Fruit fly (Drosophila melanogaster) whole organism, embryonic: Measurements from ENCODE around the gene ham.

Experiments used
- Atf3 ChIP-seq: fragments of 200-800 bp; sonication (Bioruptor generic); optimal IDR thresholded peaks from 3 replicates; lab custom pipeline; 2016; ENCODE audit warnings: missing biosample characterization, missing genetic modification characterization
- Awh ChIP-seq: fragments of 200-800 bp; sonication (Bioruptor generic); IDR thresholded peaks from 2 replicates; pipeline ENCODE4, ENCODE4 v1.3.6; 2022; ENCODE audit warnings: missing biosample characterization, missing genetic modification characterization
- Bgb ChIP-seq: fragments of 200-800 bp; sonication (Bioruptor generic); IDR thresholded peaks from 2 replicates; pipeline ENCODE4 v1.3.6; 2022; ENCODE audit warnings: missing biosample characterization, missing genetic modification characterization; ENCODE audit not compliant: partially characterized antibody
- CG12769 ChIP-seq: fragments of 200-800 bp; sonication (Bioruptor generic); optimal IDR thresholded peaks from 2 replicates; lab custom pipeline; 2019; ENCODE audit warnings: missing biosample characterization, mild to moderate bottlenecking, missing genetic modification characterization, moderate library complexity
- CG12942 ChIP-seq: fragments of 200-800 bp; sonication (Bioruptor generic); optimal IDR thresholded peaks from 3 replicates; lab custom pipeline; 2016; ENCODE audit warnings: missing biosample characterization, missing genetic modification characterization
- CG2199 ChIP-seq: fragments of 200-800 bp; sonication (Bioruptor generic); IDR thresholded peaks from 3 replicates; pipeline ENCODE4 v1.3.6; 2022; ENCODE audit warnings: missing biosample characterization, missing genetic modification characterization
- CG2875 ChIP-seq: fragments of 200-800 bp; sonication (Bioruptor generic); optimal IDR thresholded peaks from 2 replicates; lab custom pipeline; 2017; ENCODE audit warnings: missing biosample characterization, mild to moderate bottlenecking, missing genetic modification characterization, missing genetic modification reagents
- CG32772 ChIP-seq: fragments of 200-800 bp; sonication (Bioruptor generic); IDR thresholded peaks from 2 replicates; pipeline ENCODE4 v1.3.6; 2022; ENCODE audit warnings: missing biosample characterization, missing genetic modification characterization
- CG3726 ChIP-seq: fragments of 200-800 bp; sonication (Bioruptor generic); IDR thresholded peaks from 3 replicates; pipeline ENCODE4, ENCODE4 v1.3.6; 2022; ENCODE audit warnings: missing biosample characterization, missing genetic modification characterization
- CG4617 ChIP-seq: fragments of 200-800 bp; sonication (Bioruptor generic); optimal IDR thresholded peaks from 3 replicates; lab custom pipeline; 2016; ENCODE audit warnings: missing biosample characterization, missing genetic modification characterization, borderline replicate concordance
- CG7745 ChIP-seq: fragments of 200-800 bp; sonication (Bioruptor generic); optimal IDR thresholded peaks from 2 replicates; lab custom pipeline; 2018; ENCODE audit warnings: missing biosample characterization, mild to moderate bottlenecking, missing genetic modification characterization, moderate library complexity
- CTCF ChIP-seq: fragments of 200-800 bp; sonication (Bioruptor generic); optimal IDR thresholded peaks from 2 replicates; lab custom pipeline; 2017; ENCODE audit warnings: missing biosample characterization, mild to moderate bottlenecking, missing genetic modification characterization, moderate library complexity
- Chrac-16 ChIP-seq: fragments of 200-800 bp; sonication (Bioruptor generic); optimal IDR thresholded peaks from 3 replicates; lab custom pipeline; 2016; ENCODE audit warnings: missing biosample characterization, missing genetic modification characterization
- D ChIP-seq, 2 experiments: fragments of 200-800 bp in 1 of 2; fragments of >200 bp in 1 of 2; sonication (Bioruptor generic) in 1 of 2; optimal IDR thresholded peaks; 2 replicates in 1 of 2; 3 replicates in 1 of 2; lab custom pipeline; 2017; ENCODE audit warnings: mild to moderate bottlenecking in 1 of 2, missing biosample characterization in 1 of 2, missing genetic modification characterization in 1 of 2, missing genetic modification reagents in 1 of 2
- Hey ChIP-seq: fragments of 200-800 bp; sonication (Bioruptor generic); optimal IDR thresholded peaks from 3 replicates; lab custom pipeline; 2018; ENCODE audit warnings: missing biosample characterization, mild to moderate bottlenecking, missing genetic modification characterization
- Hr39 ChIP-seq: fragments of >200 bp; optimal IDR thresholded peaks from 2 replicates; lab custom pipeline; 2017
- Lhr ChIP-seq: fragments of 200-800 bp; sonication (Bioruptor generic); optimal IDR thresholded peaks from 3 replicates; lab custom pipeline; 2017; ENCODE audit warnings: mild to moderate bottlenecking, missing biosample characterization, missing genetic modification reagents, missing genetic modification characterization
- Med ChIP-seq: fragments of 200-800 bp; sonication (Bioruptor generic); peaks from one replicate; lab custom pipeline; 2016; ENCODE audit warnings: missing biosample characterization, missing genetic modification characterization, mild to moderate bottlenecking, inconsistent platforms, moderate library complexity
- Mes4 ChIP-seq: fragments of 200-800 bp; sonication (Bioruptor generic); optimal IDR thresholded peaks from 2 replicates; lab custom pipeline; 2016; ENCODE audit warnings: missing biosample characterization, missing genetic modification characterization
- Nf-YC ChIP-seq: fragments of 200-800 bp; optimal IDR thresholded peaks from 3 replicates; lab custom pipeline; 2019; ENCODE audit warnings: missing biosample characterization, mild to moderate bottlenecking, missing genetic modification characterization, moderate library complexity
- PHDP ChIP-seq: fragments of 200-800 bp; sonication (Bioruptor generic); optimal IDR thresholded peaks from 3 replicates; lab custom pipeline; 2018; ENCODE audit warnings: missing biosample characterization, mild to moderate bottlenecking, missing genetic modification characterization, moderate library complexity
- Pdp1 ChIP-seq, 2 experiments: fragments of 200-800 bp; sonication (Bioruptor generic); optimal IDR thresholded peaks; 3 replicates each; lab custom pipeline; 2016; ENCODE audit warnings: missing biosample characterization in 2 of 2, missing genetic modification characterization in 2 of 2, mild to moderate bottlenecking in 1 of 2, moderate library complexity in 1 of 2
- abd-A ChIP-seq: fragments of 200-800 bp; sonication (Bioruptor generic); optimal IDR thresholded peaks from 3 replicates; lab custom pipeline; 2019; ENCODE audit warnings: missing biosample characterization, mild to moderate bottlenecking, missing genetic modification characterization, moderate library complexity
- amos ChIP-seq: fragments of 200-800 bp; sonication (Bioruptor generic); IDR thresholded peaks from 2 replicates; pipeline ENCODE4 v1.3.6; 2022; ENCODE audit warnings: missing biosample characterization, missing genetic modification characterization; ENCODE audit not compliant: partially characterized antibody
- chif ChIP-seq, 2 experiments: fragments of 200-800 bp; sonication (Bioruptor generic); optimal IDR thresholded peaks; 3 replicates each; lab custom pipeline; 2016; ENCODE audit warnings: missing biosample characterization in 2 of 2, missing genetic modification characterization in 2 of 2
- crol ChIP-seq: fragments of 200-800 bp; sonication (Bioruptor generic); IDR thresholded peaks from 2 replicates; pipeline ENCODE4 v1.3.6; 2022; ENCODE audit warnings: missing biosample characterization, missing genetic modification characterization
- dati ChIP-seq: fragments of 200-800 bp; sonication (Bioruptor generic); IDR thresholded peaks from 2 replicates; pipeline ENCODE4 v1.3.6; 2022; ENCODE audit warnings: missing biosample characterization, missing genetic modification characterization
- ftz-f1 ChIP-seq: fragments of 200-800 bp; sonication (Bioruptor generic); optimal IDR thresholded peaks from 2 replicates; lab custom pipeline; 2016; ENCODE audit warnings: missing biosample characterization, missing genetic modification characterization
- gce ChIP-seq: fragments of 200-800 bp; sonication (Bioruptor generic); IDR thresholded peaks from 3 replicates; pipeline ENCODE4 v1.3.6; 2022; ENCODE audit warnings: missing biosample characterization, missing genetic modification characterization
- gsb-n ChIP-seq: fragments of 200-800 bp; sonication (Bioruptor generic); optimal IDR thresholded peaks from 3 replicates; lab custom pipeline; 2018; ENCODE audit warnings: missing biosample characterization, mild to moderate bottlenecking, missing genetic modification characterization
- hkb ChIP-seq, 2 experiments: fragments of 200-800 bp in 1 of 2; fragments of >200 bp in 1 of 2; sonication (Bioruptor generic) in 1 of 2; IDR thresholded peaks in 1 of 2; optimal IDR thresholded peaks in 1 of 2; 2 replicates each; pipeline versions ENCODE4 v1.3.6 to Lab custom; 2017 to 2022; ENCODE audit warnings: missing biosample characterization in 1 of 2, missing genetic modification characterization in 1 of 2
- knrl ChIP-seq: fragments of 200-800 bp; sonication (Bioruptor generic); IDR thresholded peaks from 3 replicates; pipeline ENCODE4 v1.3.6; 2022; ENCODE audit warnings: missing biosample characterization, missing genetic modification characterization; ENCODE audit not compliant: partially characterized antibody
- mirr ChIP-seq: fragments of 200-800 bp; sonication (Bioruptor generic); optimal IDR thresholded peaks from 3 replicates; lab custom pipeline; 2018; ENCODE audit warnings: missing biosample characterization, mild to moderate bottlenecking, missing genetic modification characterization
- nerfin-1 ChIP-seq: fragments of 200-800 bp; sonication (Bioruptor generic); optimal IDR thresholded peaks from 3 replicates; lab custom pipeline; 2019; ENCODE audit warnings: missing biosample characterization, mild to moderate bottlenecking, missing genetic modification characterization, moderate library complexity
- oc ChIP-seq: fragments of 200-800 bp; sonication (Bioruptor generic); optimal IDR thresholded peaks from 2 replicates; lab custom pipeline; 2018; ENCODE audit warnings: missing biosample characterization, mild to moderate bottlenecking, missing genetic modification characterization, moderate library complexity
- pros ChIP-seq: fragments of 200-800 bp; sonication (Bioruptor generic); optimal IDR thresholded peaks from 3 replicates; lab custom pipeline; 2019; ENCODE audit warnings: missing biosample characterization, mild to moderate bottlenecking, missing genetic modification characterization, moderate library complexity
- sens ChIP-seq: fragments of 200-800 bp; sonication (Bioruptor generic); peaks from one replicate; lab custom pipeline; 2016; ENCODE audit warnings: missing biosample characterization, missing genetic modification characterization
- shn ChIP-seq: fragments of 200-800 bp; sonication (Bioruptor generic); optimal IDR thresholded peaks from 3 replicates; lab custom pipeline; 2016; ENCODE audit warnings: missing biosample characterization, missing genetic modification characterization
- stwl ChIP-seq: fragments of 200-800 bp; sonication (Bioruptor generic); optimal IDR thresholded peaks from 3 replicates; lab custom pipeline; 2018; ENCODE audit warnings: missing biosample characterization, mild to moderate bottlenecking, missing genetic modification characterization, moderate library complexity
- tll ChIP-seq, 2 experiments: fragments of 200-800 bp in 1 of 2; fragments of >200 bp in 1 of 2; sonication (Bioruptor generic) in 1 of 2; optimal IDR thresholded peaks; 2 replicates each; lab custom pipeline; 2017 to 2019; ENCODE audit warnings: missing biosample characterization in 2 of 2, missing genetic modification characterization in 2 of 2, mild to moderate bottlenecking in 1 of 2, moderate library complexity in 1 of 2
- trem ChIP-seq: fragments of 200-800 bp; optimal IDR thresholded peaks from 3 replicates; lab custom pipeline; 2019; ENCODE audit warnings: missing biosample characterization, mild to moderate bottlenecking, missing genetic modification characterization, moderate library complexity
- vnd ChIP-seq: fragments of 200-800 bp; sonication (Bioruptor generic); IDR thresholded peaks from 3 replicates; pipeline ENCODE4 v1.3.6; 2022; ENCODE audit warnings: missing biosample characterization, missing genetic modification characterization; ENCODE audit not compliant: partially characterized antibody
- vvl ChIP-seq: fragments of 200-800 bp; sonication (Bioruptor generic); IDR thresholded peaks from 2 replicates; pipeline ENCODE4 v1.3.6; 2022; ENCODE audit warnings: missing biosample characterization, missing genetic modification characterization

Gene ham

dm6 chr2L:18819044-18819443, 26.3 kb upstream of the ham start, which contains the start of gene Ugt36F1:
Gene Ugt36F1, plus strand, starts transcription at chr2L:18819344.
- TF ChIP-seq Pdp1 (GFP tag; optimal IDR thresholded peaks at IDR 0.05; lab: Kevin White, UChicago), result peak in 1 of 2 experiments; percentile 77
- TF ChIP-seq Lhr (GFP tag; lab: Kevin White, UChicago), result no peak
- no peak for TF ChIP-seq shn (GFP tag; lab: Kevin White, UChicago)
- TF ChIP-seq, all 482 proteins: peak for 1

- TF ChIP-seq Awh (GFP tag; lab: Robert Waterston, UW), result no peak
- peak; percentile 21; the same call in 1 of the 3 replicates for TF ChIP-seq CG2199 (GFP tag; lab: Robert Waterston, UW)
- TF ChIP-seq dati (GFP tag; lab: Robert Waterston, UW), result no peak
- peak; percentile 48; the same call in 1 of the 2 replicates for TF ChIP-seq amos (GFP tag; lab: Robert Waterston, UW)
- no peak for TF ChIP-seq trem
- TF ChIP-seq Mes4 (GFP tag; lab: Kevin White, UChicago), result no peak
- peak; percentile 59 for TF ChIP-seq CTCF (GFP tag; lab: Kevin White, UChicago)
- peak; percentile 65 for TF ChIP-seq Bgb
- no peak for TF ChIP-seq CG3726 (GFP tag; lab: Robert Waterston, UW)
- no peak for TF ChIP-seq Med (GFP tag; lab: Kevin White, UChicago)
- peak; percentile 21 for TF ChIP-seq sens (GFP tag; lab: Kevin White, UChicago)
- TF ChIP-seq Chrac-16 (GFP tag; lab: Kevin White, UChicago), result no peak
- TF ChIP-seq stwl (tag; lab: Kevin White, UChicago), result peak; percentile 16
- no peak for TF ChIP-seq vnd (GFP tag; lab: Robert Waterston, UW)
- TF ChIP-seq CG2875 (GFP tag; lab: Kevin White, UChicago), result no peak
- no peak for TF ChIP-seq CG12769
- TF ChIP-seq CG4617 (GFP tag; lab: Kevin White, UChicago), result no peak
- no peak for TF ChIP-seq PHDP (tag; lab: Kevin White, UChicago)
- TF ChIP-seq Atf3, result no peak
- TF ChIP-seq CG32772, result no peak
- peak; percentile 70 for TF ChIP-seq ftz-f1 (GFP tag; lab: Kevin White, UChicago)
- no peak for TF ChIP-seq CG12942 (GFP tag; lab: Kevin White, UChicago)
- TF ChIP-seq knrl (GFP tag; lab: Robert Waterston, UW), result peak; percentile 39; the same call in 2 of the 3 replicates
- TF ChIP-seq, all 482 proteins: peak for 8
Observed at dm6 chr2L:18818397-18818796, 25.7 kb upstream of the ham start.

DNA sequence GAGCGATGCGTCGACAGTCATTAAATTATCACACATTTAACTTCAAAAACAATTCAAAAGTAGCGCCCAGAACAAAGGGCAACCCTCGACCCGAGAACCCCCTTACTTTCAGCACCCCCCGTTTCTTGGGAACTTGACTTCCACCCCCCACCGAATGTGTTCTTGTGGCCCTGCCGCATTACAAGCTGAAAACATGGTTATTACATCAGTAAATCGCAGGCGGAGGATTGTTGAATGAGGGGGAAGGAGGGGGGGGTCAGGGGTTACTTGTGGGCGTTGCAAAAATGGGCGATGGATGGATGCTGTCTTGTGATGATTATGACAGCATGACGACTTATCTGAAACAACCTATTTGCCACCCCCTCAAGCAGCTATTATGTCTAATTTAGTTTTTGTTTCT, 22.5 kb upstream of the ham start:
- TF ChIP-seq gsb-n (tag; lab: Kevin White, UChicago) (peak; percentile 48), D (optimal IDR thresholded peaks at IDR 0.05; lab: Kevin White, UChicago) (no peak), D (GFP tag; optimal IDR thresholded peaks at IDR 0.05; lab: Kevin White, UChicago) (peak; percentile 27), Hey (tag; lab: Kevin White, UChicago) (peak; percentile 18), mirr (GFP tag; lab: Kevin White, UChicago) (peak; percentile 88), nerfin-1 (tag; lab: Kevin White, UChicago) (peak; percentile 11), gce (GFP tag; lab: Robert Waterston, UW) (no peak), Hr39 (lab: Kevin White, UChicago) (no peak), Nf-YC (tag; lab: Kevin White, UChicago) (peak; percentile 29), oc (tag; lab: Kevin White, UChicago) (peak; percentile 79), abd-A (tag; lab: Kevin White, UChicago) (peak; percentile 92), pros (peak; percentile 68), hkb (optimal IDR thresholded peaks at IDR 0.05; lab: Kevin White, UChicago) (no peak), hkb (GFP tag; IDR thresholded peaks at IDR 0.05; lab: Robert Waterston, UW) (0 out of 2 replicates have a peak, but pooled peaks have one; percentile 36), tll (GFP tag; optimal IDR thresholded peaks at IDR 0.05; lab: Kevin White, UChicago) (peak in 1 of 2 experiments; percentile 59), vvl (GFP tag; lab: Robert Waterston, UW) (no peak), chif (GFP tag; optimal IDR thresholded peaks at IDR 0.05; lab: Kevin White, UChicago) (no peak), CG7745 (tag; lab: Kevin White, UChicago) (no peak), crol (GFP tag; lab: Robert Waterston, UW) (peak; percentile 83)
